Worm (Caenorhabditis elegans): ENCODE measurements around the gene nhr-152.

DNA sequence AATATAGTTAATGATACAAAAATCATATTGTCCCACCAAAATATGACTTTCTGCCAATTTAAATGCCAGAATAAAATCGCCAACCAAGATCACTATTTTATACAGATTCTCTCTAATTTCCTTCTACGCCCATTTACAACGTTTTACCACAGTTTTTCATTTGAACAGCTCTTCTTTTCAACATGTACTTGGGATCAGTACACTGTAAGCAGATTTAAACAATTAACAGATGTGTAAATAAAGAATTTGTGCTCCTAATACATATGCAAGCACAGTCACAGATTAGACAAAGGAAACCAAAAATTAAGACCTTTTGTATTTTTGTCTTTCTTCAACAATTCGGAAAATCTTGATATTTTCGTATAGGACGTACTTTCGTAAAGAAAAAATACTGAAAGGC lies 42.7 kb upstream of the nhr-152 start, which contains the start of gene F07C4.11:
- no peak for TF ChIP-seq ceh-36 (tag; optimal IDR thresholded peaks at IDR 0.05)
- no peak for TF ChIP-seq ama-1 (optimal IDR thresholded peaks at IDR 0.05)
- TF ChIP-seq sea-1 (GFP tag; conservative IDR thresholded peaks at IDR 0.05) = no peak
- TF ChIP-seq tbx-11 (GFP tag; IDR thresholded peaks at IDR 0.05) = no peak
- TF ChIP-seq aly-1 (tag; optimal IDR thresholded peaks at IDR 0.05) = no peak
- no peak for TF ChIP-seq ets-7 (tag; optimal IDR thresholded peaks at IDR 0.05)

Measured in whole organism, early embryonic.